Worm (Caenorhabditis elegans): ENCODE data around the gene C29E4.11.

DNA sequence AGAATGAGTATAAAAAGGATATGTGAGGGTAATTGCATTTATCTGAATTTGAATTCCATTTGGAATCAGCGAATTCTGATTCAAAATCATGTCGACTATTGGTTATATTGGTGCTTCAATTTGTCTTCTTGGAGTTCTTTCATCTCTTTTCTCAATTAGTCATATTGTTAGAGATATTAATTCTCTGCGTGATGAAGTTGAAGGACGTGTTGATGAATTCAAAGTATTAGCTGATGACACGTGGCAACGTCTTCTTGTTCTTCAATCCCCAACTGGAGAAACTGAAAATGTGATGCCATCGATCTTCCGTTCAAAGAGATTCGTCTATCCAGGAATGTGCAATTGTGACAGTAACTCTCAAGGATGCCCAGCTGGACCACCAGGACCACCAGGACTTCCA is 9.1 kb downstream of the C29E4.11 start, which contains the start of gene col-90:
- TF ChIP-seq nhr-11 (tag; optimal IDR thresholded peaks at IDR 0.05) (no peak), mdl-1 (tag; optimal IDR thresholded peaks at IDR 0.05) (no peak), elt-1 (tag; optimal IDR thresholded peaks at IDR 0.05) (no peak), pha-4 (tag; optimal IDR thresholded peaks at IDR 0.05) (no peak), sea-2 (GFP tag; optimal IDR thresholded peaks at IDR 0.05) (no peak), nhr-237 (tag; optimal IDR thresholded peaks at IDR 0.05) (no peak), R02D3.7 (tag; optimal IDR thresholded peaks at IDR 0.05) (no peak), ceh-16 (tag; optimal IDR thresholded peaks at IDR 0.05) (no peak), hmg-11 (tag; optimal IDR thresholded peaks at IDR 0.05) (no peak), nhr-23 (tag; optimal IDR thresholded peaks at IDR 0.05) (no peak), snpc-4 (tag; optimal IDR thresholded peaks at IDR 0.05) (no peak), ama-1 (optimal IDR thresholded peaks at IDR 0.05) (no peak)

Data from whole organism, L3 larva.